Worm (Caenorhabditis elegans) whole organism, early embryonic: Measurements from ENCODE around the gene F55B11.5.

Source experiments
- B0310.2 ChIP-seq: sonication (generic microtip); optimal IDR thresholded peaks from 2 replicates; lab custom pipeline; 2016; ENCODE audit warnings: mild to moderate bottlenecking, missing genetic modification characterization, missing compliant biosample characterization
- F13C5.2 ChIP-seq: sonication (generic microtip); optimal IDR thresholded peaks from 2 replicates; lab custom pipeline; 2017; ENCODE audit warnings: mild to moderate bottlenecking, missing genetic modification characterization, inconsistent platforms, missing compliant biosample characterization
- aly-1 ChIP-seq: sonication (generic microtip); optimal IDR thresholded peaks from 2 replicates; lab custom pipeline; 2016; ENCODE audit warnings: missing genetic modification characterization, missing compliant biosample characterization
- ama-1 ChIP-seq: fragments of 150-350 bp; optimal IDR thresholded peaks from 2 replicates; lab custom pipeline; 2014
- ceh-13 ChIP-seq: fragments of 200-800 bp; sonication (Bioruptor generic); optimal IDR thresholded peaks from 2 replicates; lab custom pipeline; 2018; ENCODE audit warnings: mild to moderate bottlenecking, missing genetic modification characterization, missing compliant biosample characterization
- ceh-36 ChIP-seq: sonication (generic microtip); optimal IDR thresholded peaks from 2 replicates; lab custom pipeline; 2016; ENCODE audit warnings: missing genetic modification characterization, inconsistent platforms, missing compliant biosample characterization
- ets-7 ChIP-seq: sonication (generic microtip); optimal IDR thresholded peaks from 2 replicates; lab custom pipeline; 2016; ENCODE audit warnings: missing genotype, missing genetic modification characterization, missing compliant biosample characterization
- flt-1 ChIP-seq: fragments of 200-800 bp; sonication (Bioruptor generic); IDR thresholded peaks from 2 replicates; pipeline ENCODE4 v1.3.6; 2022; ENCODE audit warnings: missing genetic modification characterization, missing compliant biosample characterization
- hmbx-1 ChIP-seq: sonication (generic microtip); optimal IDR thresholded peaks from 2 replicates; lab custom pipeline; 2016; ENCODE audit warnings: mild to moderate bottlenecking, missing genetic modification characterization, missing compliant biosample characterization
- hmg-4 ChIP-seq: fragments of 200-800 bp; sonication (Bioruptor generic); optimal IDR thresholded peaks from 2 replicates; lab custom pipeline; 2018; ENCODE audit warnings: mild to moderate bottlenecking, missing genetic modification characterization, missing compliant biosample characterization
- hnd-1 ChIP-seq: sonication (generic microtip); optimal IDR thresholded peaks from 2 replicates; lab custom pipeline; 2016; ENCODE audit warnings: missing genetic modification characterization, missing compliant biosample characterization
- pes-1 ChIP-seq: fragments of 200-800 bp; sonication (Bioruptor generic); IDR thresholded peaks from 2 replicates; pipeline ENCODE4 v1.3.6; 2022; ENCODE audit warnings: missing genetic modification reagents, missing genetic modification characterization, missing compliant biosample characterization
- scrt-1 ChIP-seq: fragments of 200-800 bp; sonication (Bioruptor generic); IDR thresholded peaks from 2 replicates; pipeline ENCODE4 v1.3.6; 2022; ENCODE audit warnings: missing genetic modification characterization, missing compliant biosample characterization
- sea-1 ChIP-seq: fragments of 200-800 bp; sonication (Bioruptor generic); conservative IDR thresholded peaks from 2 replicates; pipeline ENCODE4 v1.3.6; 2022; ENCODE audit warnings: missing genetic modification characterization, missing compliant biosample characterization
- tbx-11 ChIP-seq: fragments of 200-800 bp; sonication (Bioruptor generic); IDR thresholded peaks from 2 replicates; pipeline ENCODE4 v1.3.6; 2022; ENCODE audit warnings: missing genetic modification characterization, missing compliant biosample characterization
- tbx-37 ChIP-seq: fragments of 200-800 bp; sonication (Bioruptor generic); conservative IDR thresholded peaks from 2 replicates; pipeline ENCODE4 v1.3.6; 2022; ENCODE audit warnings: missing genetic modification reagents, missing genetic modification characterization, missing compliant biosample characterization
- tra-4 ChIP-seq: sonication (generic microtip); optimal IDR thresholded peaks from 2 replicates; lab custom pipeline; 2017; ENCODE audit warnings: missing genetic modification characterization, missing compliant biosample characterization

Gene F55B11.5

DNA sequence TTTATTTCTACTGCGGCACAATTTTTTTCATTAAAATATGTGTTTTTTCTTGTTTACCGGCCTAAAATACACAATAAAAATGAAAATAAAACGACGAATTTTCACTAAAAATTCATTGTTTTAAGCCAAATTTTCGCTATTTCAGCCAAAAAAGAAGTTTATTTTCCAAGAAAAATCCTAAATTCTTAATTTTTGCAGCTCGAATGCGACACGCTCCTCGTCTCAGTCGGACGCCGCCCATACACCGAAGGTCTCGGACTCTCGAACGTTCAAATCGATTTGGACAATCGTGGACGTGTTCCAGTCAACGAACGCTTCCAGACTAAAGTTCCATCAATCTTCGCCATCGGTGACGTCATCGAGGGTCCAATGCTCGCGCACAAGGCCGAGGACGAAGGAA is 38.6 kb downstream of the F55B11.5 start:
- TF ChIP-seq scrt-1 (GFP tag; lab: Robert Waterston, UW) (no peak), ceh-36 (tag; lab: Kevin White, UChicago) (no peak), tbx-11 (GFP tag; lab: Robert Waterston, UW) (no peak), ama-1 (no peak), hnd-1 (no peak), hmbx-1 (tag; lab: Kevin White, UChicago) (no peak), sea-1 (no peak), F13C5.2 (tag; lab: Kevin White, UChicago) (no peak), hmg-4 (GFP tag; lab: Kevin White, UChicago) (no peak), flt-1 (GFP tag; lab: Robert Waterston, UW) (no peak), ets-7 (tag; lab: Kevin White, UChicago) (no peak), tra-4 (tag; lab: Kevin White, UChicago) (no peak), aly-1 (no peak), ceh-13 (GFP tag; lab: Kevin White, UChicago) (no peak), pes-1 (GFP tag; lab: Robert Waterston, UW) (no peak), tbx-37 (GFP tag; lab: Robert Waterston, UW) (no peak), B0310.2 (tag; lab: Kevin White, UChicago) (no peak)

DNA sequence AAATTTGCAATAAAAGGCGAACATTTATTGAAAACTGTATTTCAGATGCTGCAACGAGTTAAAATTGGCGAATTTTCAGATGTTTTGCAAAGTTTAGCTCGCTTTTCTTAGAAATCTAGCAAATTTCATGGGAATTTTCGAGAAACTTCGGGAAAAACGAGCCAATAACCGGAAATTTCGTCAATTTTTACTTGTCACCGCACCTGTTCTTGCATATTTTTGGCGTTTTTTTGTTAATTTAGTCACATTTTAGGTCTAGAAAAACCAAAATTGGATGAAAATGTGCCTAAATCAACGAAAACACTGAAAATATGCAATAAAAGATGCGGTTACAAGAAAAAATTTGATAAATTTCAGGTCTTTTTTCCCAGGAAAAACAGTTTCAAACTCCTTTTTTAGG is 39.3 kb downstream of the F55B11.5 start:
- no peak for TF ChIP-seq hmbx-1 (tag; lab: Kevin White, UChicago)

DNA sequence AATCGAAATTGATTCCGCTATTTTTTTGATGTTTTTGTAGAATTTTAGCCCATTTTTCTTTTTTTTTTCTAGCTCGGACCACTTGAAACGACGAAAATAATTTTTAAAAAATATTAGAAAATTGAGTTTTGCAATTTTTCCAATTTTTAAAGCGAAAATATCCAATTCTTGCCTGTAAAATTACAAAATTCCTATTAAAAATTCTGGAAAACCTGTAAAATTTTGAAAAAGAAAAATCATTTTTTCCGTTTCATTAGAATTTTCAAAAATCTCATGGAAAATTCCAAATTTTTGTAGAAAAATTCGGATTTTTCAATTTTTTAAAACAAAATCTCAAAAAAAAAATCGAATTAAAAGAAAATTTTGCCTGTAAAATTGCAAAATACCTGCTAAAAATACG is 41.5 kb downstream of the F55B11.5 start:
- TF ChIP-seq hmg-4 (GFP tag; lab: Kevin White, UChicago) (no peak), tbx-11 (GFP tag; lab: Robert Waterston, UW) (no peak), B0310.2 (tag; lab: Kevin White, UChicago) (no peak), scrt-1 (GFP tag; lab: Robert Waterston, UW) (no peak), ceh-13 (GFP tag; lab: Kevin White, UChicago) (no peak), hmbx-1 (tag; lab: Kevin White, UChicago) (no peak), aly-1 (no peak), hnd-1 (no peak), F13C5.2 (tag; lab: Kevin White, UChicago) (no peak), flt-1 (GFP tag; lab: Robert Waterston, UW) (no peak)
